Worm (Caenorhabditis elegans) whole organism, mixed stage, embryonic: Measurements from ENCODE around the gene prmt-6.
A peak's percentile ranks its signal among the peaks of the same experiment; 100 is the strongest.

Source experiments
- M03D4.4 ChIP-seq: sonication (generic microtip); optimal IDR thresholded peaks from 2 replicates; lab custom pipeline; 2017; ENCODE audit warnings: mild to moderate bottlenecking, missing genetic modification characterization, missing compliant biosample characterization
- bed-3 ChIP-seq: fragments of 200-800 bp; sonication (Bioruptor generic); optimal IDR thresholded peaks from 3 replicates; lab custom pipeline; 2018; ENCODE audit warnings: mild to moderate bottlenecking, missing genetic modification characterization, moderate library complexity, missing compliant biosample characterization
- blmp-1 ChIP-seq: fragments of 150-350 bp; optimal IDR thresholded peaks from 2 replicates; lab custom pipeline; 2014; ENCODE audit warnings: missing biosample characterization, missing genetic modification characterization
- ceh-39 ChIP-seq: fragments of 150-350 bp; optimal IDR thresholded peaks from 2 replicates; lab custom pipeline; 2014; ENCODE audit warnings: missing biosample characterization, missing genetic modification characterization
- ceh-43 ChIP-seq: fragments of 200-800 bp; sonication (Bioruptor generic); optimal IDR thresholded peaks from 2 replicates; lab custom pipeline; 2018; ENCODE audit warnings: mild to moderate bottlenecking, missing genetic modification characterization, moderate library complexity, missing compliant biosample characterization
- ces-1 ChIP-seq: fragments of 150-350 bp; optimal IDR thresholded peaks from 2 replicates; lab custom pipeline; 2014; ENCODE audit warnings: missing biosample characterization, missing genetic modification reagents, missing genetic modification characterization
- drap-1 ChIP-seq: fragments of 200-800 bp; sonication (Bioruptor generic); optimal IDR thresholded peaks from 3 replicates; lab custom pipeline; 2018; ENCODE audit warnings: mild to moderate bottlenecking, missing genetic modification characterization, missing compliant biosample characterization
- elt-1 ChIP-seq: sonication (generic microtip); optimal IDR thresholded peaks from 2 replicates; lab custom pipeline; 2017; ENCODE audit warnings: missing genetic modification characterization, mild to moderate bottlenecking, missing compliant biosample characterization, antibody characterized with exemption, moderate library complexity, borderline replicate concordance; ENCODE audit not compliant: insufficient read depth
- elt-3 ChIP-seq: fragments of 150-350 bp; optimal IDR thresholded peaks from 2 replicates; lab custom pipeline; 2014; ENCODE audit warnings: missing biosample characterization, missing genetic modification characterization
- flh-1 ChIP-seq: fragments of 200-800 bp; sonication (Bioruptor generic); optimal IDR thresholded peaks from 2 replicates; lab custom pipeline; 2018; ENCODE audit warnings: mild to moderate bottlenecking, missing genetic modification characterization, moderate library complexity, missing compliant biosample characterization
- hlh-1 ChIP-seq: fragments of 150-350 bp; optimal IDR thresholded peaks from 2 replicates; lab custom pipeline; 2014; ENCODE audit warnings: missing biosample characterization, missing genetic modification reagents, missing genetic modification characterization
- lin-32 ChIP-seq: fragments of 200-800 bp; sonication (Bioruptor generic); optimal IDR thresholded peaks from 2 replicates; lab custom pipeline; 2018; ENCODE audit warnings: mild to moderate bottlenecking, missing genetic modification characterization, missing compliant biosample characterization
- lsy-2 ChIP-seq: fragments of 150-350 bp; optimal IDR thresholded peaks from 2 replicates; lab custom pipeline; 2014; ENCODE audit warnings: missing biosample characterization, missing genetic modification characterization
- mab-5 ChIP-seq: fragments of 150-350 bp; optimal IDR thresholded peaks from 2 replicates; lab custom pipeline; 2014; ENCODE audit warnings: missing biosample characterization, missing genetic modification characterization
- mls-2 ChIP-seq: sonication (generic microtip); optimal IDR thresholded peaks from 2 replicates; lab custom pipeline; 2016; ENCODE audit warnings: mild to moderate bottlenecking, missing genetic modification characterization, moderate library complexity, missing compliant biosample characterization
- nhr-12 ChIP-seq: fragments of 150-350 bp; optimal IDR thresholded peaks from 2 replicates; lab custom pipeline; 2014; ENCODE audit warnings: missing biosample characterization, missing genetic modification characterization
- nhr-2 ChIP-seq: fragments of 150-350 bp; optimal IDR thresholded peaks from 2 replicates; lab custom pipeline; 2014; ENCODE audit warnings: missing biosample characterization, missing genetic modification characterization
- nhr-237 ChIP-seq: fragments of 150-350 bp; optimal IDR thresholded peaks from 2 replicates; lab custom pipeline; 2014; ENCODE audit warnings: missing biosample characterization, missing genetic modification characterization
- pha-4 ChIP-seq: fragments of 150-350 bp; optimal IDR thresholded peaks from 2 replicates; lab custom pipeline; 2018; ENCODE audit warnings: missing biosample characterization, missing genetic modification reagents, missing genetic modification characterization
- sem-2 ChIP-seq: fragments of 200-800 bp; sonication (Bioruptor generic); optimal IDR thresholded peaks from 2 replicates; lab custom pipeline; 2018; ENCODE audit warnings: mild to moderate bottlenecking, missing genetic modification characterization, missing compliant biosample characterization
- snpc-4 ChIP-seq: fragments of 150-350 bp; optimal IDR thresholded peaks from 2 replicates; lab custom pipeline; 2014; ENCODE audit warnings: missing biosample characterization, missing genetic modification characterization
- tbx-8 ChIP-seq: fragments of 200-800 bp; sonication (Bioruptor generic); optimal IDR thresholded peaks from 2 replicates; lab custom pipeline; 2018; ENCODE audit warnings: mild to moderate bottlenecking, missing genetic modification characterization, moderate library complexity, missing compliant biosample characterization
- unc-120 ChIP-seq: sonication (generic microtip); optimal IDR thresholded peaks from 2 replicates; lab custom pipeline; 2017; ENCODE audit warnings: missing genetic modification characterization, missing compliant biosample characterization; ENCODE audit not compliant: poor library complexity, severe bottlenecking
- unc-39 ChIP-seq: fragments of 150-350 bp; optimal IDR thresholded peaks from 2 replicates; lab custom pipeline; 2014; ENCODE audit warnings: missing biosample characterization, missing genetic modification characterization
- unc-62 ChIP-seq: fragments of 150-350 bp; optimal IDR thresholded peaks from 2 replicates; lab custom pipeline; 2014; ENCODE audit warnings: missing biosample characterization, missing genetic modification reagents, missing genetic modification characterization
- zip-8 ChIP-seq: fragments of 150-350 bp; optimal IDR thresholded peaks from 2 replicates; lab custom pipeline; 2014; ENCODE audit warnings: missing biosample characterization, missing genetic modification characterization
- ztf-11 ChIP-seq: fragments of 150-350 bp; optimal IDR thresholded peaks from 2 replicates; lab custom pipeline; 2014; ENCODE audit warnings: missing biosample characterization, missing genetic modification characterization

prmt-6 gene

DNA sequence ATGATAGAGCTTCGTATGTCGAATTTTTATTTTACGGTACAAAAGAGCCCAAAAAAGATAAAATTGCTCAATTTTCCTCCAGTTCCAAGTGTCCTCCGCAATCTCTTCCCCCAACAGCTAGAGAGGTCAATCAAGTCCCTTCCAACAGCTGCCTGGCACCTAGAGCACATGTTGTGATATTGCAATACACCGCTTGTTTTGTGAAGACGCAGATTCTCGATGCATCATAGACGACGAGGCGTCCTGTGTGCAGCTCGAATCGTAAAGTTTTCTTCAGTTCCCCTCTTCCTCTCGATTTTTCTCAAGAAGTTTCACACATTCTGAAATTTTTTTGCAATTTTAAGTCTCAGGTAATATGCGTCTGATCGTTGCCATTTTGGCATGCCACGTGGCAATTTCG lies 5.8 kb downstream of the prmt-6 start, which contains the start of gene test-1:
TSS of gene test-1 (plus strand) at position 345 of the 400 bp plus-strand sequence.
- TF ChIP-seq M03D4.4 (tag; lab: Kevin White, UChicago) (no peak), mab-5 (tag; lab: Kevin White, UChicago) (no peak), unc-39 (tag; lab: Kevin White, UChicago) (no peak), nhr-12 (tag; lab: Kevin White, UChicago) (no peak), hlh-1 (tag; lab: Kevin White, UChicago) (peak; percentile 99), ceh-43 (GFP tag; lab: Kevin White, UChicago) (no peak), unc-62 (GFP tag; lab: Kevin White, UChicago) (peak; percentile 45), unc-120 (tag; lab: Kevin White, UChicago) (peak; percentile 9), lin-32 (GFP tag; lab: Kevin White, UChicago) (peak; percentile 7)
- TF ChIP-seq, all 35 proteins: peak for 4

DNA sequence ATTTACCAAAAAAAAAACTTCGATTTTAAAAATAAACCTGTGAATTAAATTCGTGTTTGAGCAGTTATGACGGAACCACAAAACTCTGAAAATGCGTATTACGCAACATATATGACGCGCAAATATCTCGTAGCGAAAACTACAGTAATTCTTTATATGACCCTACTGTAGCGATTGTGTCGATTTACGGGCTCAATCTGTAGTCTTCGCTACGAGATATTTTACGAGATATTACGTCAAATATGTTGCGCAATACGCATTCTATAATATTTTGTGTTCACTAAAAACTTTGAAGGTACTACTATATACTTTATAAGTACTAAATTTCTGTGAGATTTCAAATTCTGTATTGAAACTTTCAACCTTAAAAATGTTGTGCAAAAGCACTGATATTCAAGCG lies 6.7 kb downstream of the prmt-6 start:
- TF ChIP-seq unc-120 (tag; lab: Kevin White, UChicago) = no peak
- peak; percentile 95 for TF ChIP-seq zip-8 (tag; lab: Kevin White, UChicago)
- TF ChIP-seq unc-39 (tag; lab: Kevin White, UChicago) = no peak
- no peak for TF ChIP-seq elt-3 (tag; lab: Kevin White, UChicago)
- no peak for TF ChIP-seq ceh-39 (tag; lab: Kevin White, UChicago)
- no peak for TF ChIP-seq lsy-2 (tag; lab: Kevin White, UChicago)
- TF ChIP-seq, all 35 proteins: peak for 1

DNA sequence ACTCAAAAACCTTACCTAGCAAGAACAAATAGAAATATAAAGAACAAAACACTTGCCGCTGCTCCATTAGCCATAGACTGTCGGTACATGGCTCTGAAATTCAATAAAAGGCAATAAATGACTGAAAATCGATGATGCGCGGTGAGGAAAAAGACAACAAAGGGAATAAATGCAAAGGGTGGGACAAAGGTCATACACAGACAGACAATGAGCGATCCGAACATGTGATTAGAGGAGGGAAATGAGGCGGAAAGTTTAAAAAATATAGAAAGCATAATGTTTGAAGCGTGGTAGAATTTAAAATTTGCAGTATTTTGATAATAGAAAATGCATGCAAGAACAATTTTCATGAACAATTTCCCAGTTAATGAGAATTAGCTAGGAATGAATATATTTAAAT lies 9.8 kb downstream of the prmt-6 start, which contains the start of gene C54E4.12:
TSS of gene C54E4.12 (minus strand) at position 101 of the 400 bp plus-strand sequence.
- TF ChIP-seq flh-1 (no peak), pha-4 (tag; lab: Kevin White, UChicago) (no peak)

DNA sequence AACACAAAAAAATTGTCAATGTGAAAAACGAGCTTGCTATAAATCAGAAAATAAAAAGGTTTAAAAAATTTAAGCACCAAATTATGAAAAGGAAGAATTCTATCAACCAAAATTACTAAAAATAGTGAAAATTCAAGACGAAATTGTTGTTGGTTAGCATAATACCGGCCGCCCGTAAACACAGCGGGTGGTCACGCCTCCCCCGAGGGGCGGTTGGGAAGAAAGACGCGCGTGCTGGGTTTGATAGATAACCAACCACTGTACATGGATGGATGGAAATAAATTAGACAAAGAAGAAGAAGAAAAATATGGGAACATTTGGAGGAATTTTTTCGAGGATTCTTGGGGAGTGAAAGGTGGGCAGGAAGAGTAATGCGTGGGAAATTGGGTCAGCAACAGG lies 11.6 kb downstream of the prmt-6 start:
- no peak for TF ChIP-seq blmp-1 (tag; lab: Kevin White, UChicago)
- TF ChIP-seq nhr-237 = no peak
- TF ChIP-seq ceh-43 (GFP tag; lab: Kevin White, UChicago) = no peak
- no peak for TF ChIP-seq hlh-1 (tag; lab: Kevin White, UChicago)
- TF ChIP-seq nhr-12 (tag; lab: Kevin White, UChicago) = no peak
- no peak for TF ChIP-seq drap-1
- TF ChIP-seq unc-39 (tag; lab: Kevin White, UChicago) = no peak
- TF ChIP-seq snpc-4 = no peak
- TF ChIP-seq pha-4 (tag; lab: Kevin White, UChicago) = no peak
- TF ChIP-seq ceh-39 (tag; lab: Kevin White, UChicago) = no peak
- TF ChIP-seq, all 35 proteins: peak for 0

DNA sequence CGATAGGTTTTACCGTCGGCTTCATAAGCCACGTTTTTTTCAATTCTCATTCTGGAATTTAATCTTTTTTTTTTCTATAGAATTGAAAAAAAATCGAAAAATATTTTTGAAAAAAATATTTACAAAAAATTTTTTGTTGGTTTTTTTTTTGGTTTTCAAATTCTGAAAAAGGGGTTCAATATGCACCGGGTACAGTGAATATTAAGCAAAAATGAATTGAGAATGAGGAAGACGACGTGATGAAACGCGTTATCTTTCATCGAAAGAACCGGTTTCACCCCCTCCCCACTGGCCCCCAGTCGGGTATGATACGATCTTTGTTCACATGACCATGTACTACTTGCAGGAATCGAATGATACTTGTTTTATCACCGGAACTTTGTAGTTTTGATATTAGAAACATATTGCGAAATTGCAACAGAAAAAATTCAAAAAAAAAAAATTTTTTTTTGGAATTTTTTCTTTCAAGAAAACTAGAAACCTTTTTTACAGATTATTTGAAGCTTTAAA lies 18.5 kb downstream of the prmt-6 start, which contains the start of gene C54E4.5:
TSS of gene C54E4.5 (minus strand) at position 51 of the 510 bp plus-strand sequence.
- TF ChIP-seq nhr-12 (tag; lab: Kevin White, UChicago) (no peak), nhr-2 (tag; lab: Kevin White, UChicago) (no peak), ces-1 (GFP tag; lab: Kevin White, UChicago) (no peak), tbx-8 (GFP tag; lab: Kevin White, UChicago) (no peak), ztf-11 (tag; lab: Kevin White, UChicago) (no peak), elt-1 (tag; lab: Kevin White, UChicago) (peak; percentile 52)

DNA sequence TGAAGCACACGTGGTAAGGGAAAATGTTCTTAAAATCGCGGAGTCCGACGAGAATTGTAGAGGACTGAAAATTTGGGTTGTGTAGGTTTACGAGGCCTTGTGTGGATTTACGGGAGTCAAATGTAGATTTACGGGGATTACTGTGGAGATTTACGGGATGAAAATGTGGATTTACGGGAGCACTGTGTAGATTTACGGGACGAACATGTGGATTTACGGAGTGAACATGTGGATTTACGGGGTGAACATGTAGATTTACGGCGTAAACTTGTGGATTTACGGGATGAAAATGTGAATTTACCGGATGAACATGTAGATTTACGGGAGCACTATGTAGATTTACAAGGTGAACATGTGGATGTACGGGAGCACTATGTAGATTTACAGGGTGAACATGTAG lies 25.5 kb downstream of the prmt-6 start:
- TF ChIP-seq ceh-39 (tag; lab: Kevin White, UChicago) (no peak), unc-39 (tag; lab: Kevin White, UChicago) (no peak), zip-8 (tag; lab: Kevin White, UChicago) (no peak), lsy-2 (tag; lab: Kevin White, UChicago) (no peak)

DNA sequence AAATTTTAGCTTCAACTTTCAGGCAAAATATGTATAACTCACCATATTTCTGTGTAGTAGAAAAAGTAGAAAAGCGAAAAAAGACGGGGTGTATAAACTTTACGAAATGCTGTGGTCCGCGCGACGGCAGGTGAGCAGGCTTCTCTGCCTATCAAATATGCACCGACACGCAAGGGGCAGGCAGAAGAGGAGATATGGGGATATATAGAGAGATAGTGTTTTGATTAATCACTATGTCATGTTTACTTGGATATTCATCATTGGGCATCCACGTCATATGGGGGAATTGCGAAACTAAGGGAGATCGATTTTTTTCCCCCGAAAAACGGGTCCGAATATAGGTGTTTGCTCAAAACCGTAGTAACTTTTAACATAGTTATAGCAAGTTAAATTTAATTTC lies 28.3 kb downstream of the prmt-6 start, which contains the start of gene gcy-37:
TSS of gene gcy-37 (minus strand) at position 101 of the 400 bp plus-strand sequence.
- TF ChIP-seq sem-2 (GFP tag; lab: Kevin White, UChicago) (no peak), mls-2 (tag; lab: Kevin White, UChicago) (no peak), bed-3 (no peak)
